Worm (Caenorhabditis elegans) whole organism, L2 larva: ENCODE measurements around the gene rpn-6.2.

ENCODE experiments used
- C34F6.9 ChIP-seq: fragments of 150-350 bp; optimal IDR thresholded peaks from 2 replicates; lab custom pipeline; 2014; ENCODE audit warnings: missing biosample characterization, missing genetic modification characterization
- F13H6.1 ChIP-seq: sonication (generic microtip); optimal IDR thresholded peaks from 2 replicates; lab custom pipeline; 2016; ENCODE audit warnings: missing genetic modification characterization, missing compliant biosample characterization
- R02D3.7 ChIP-seq: fragments of 150-350 bp; optimal IDR thresholded peaks from 2 replicates; lab custom pipeline; 2014; ENCODE audit warnings: missing biosample characterization, missing genetic modification characterization
- Y55F3AM.14 ChIP-seq: fragments of 200-800 bp; sonication (Bioruptor generic); optimal IDR thresholded peaks from 2 replicates; lab custom pipeline; 2018; ENCODE audit warnings: mild to moderate bottlenecking, missing genetic modification characterization, missing compliant biosample characterization
- ZK546.5 ChIP-seq: sonication (generic microtip); optimal IDR thresholded peaks from 2 replicates; lab custom pipeline; 2017; ENCODE audit warnings: missing biosample characterization, missing genetic modification characterization
- aly-2 ChIP-seq: fragments of 150-350 bp; optimal IDR thresholded peaks from 2 replicates; lab custom pipeline; 2014; ENCODE audit warnings: missing biosample characterization, missing genetic modification characterization
- ama-1 ChIP-seq: fragments of 150-350 bp; optimal IDR thresholded peaks from 2 replicates; lab custom pipeline; 2018; ENCODE audit warnings: inconsistent platforms
- blmp-1 ChIP-seq: sonication (generic microtip); optimal IDR thresholded peaks from 2 replicates; lab custom pipeline; 2017; ENCODE audit warnings: missing genetic modification characterization, mild to moderate bottlenecking, missing compliant biosample characterization, antibody characterized with exemption, moderate library complexity; ENCODE audit not compliant: insufficient read depth
- ceh-16 ChIP-seq: fragments of 150-350 bp; optimal IDR thresholded peaks from 2 replicates; lab custom pipeline; 2014; ENCODE audit warnings: missing biosample characterization, missing genetic modification characterization
- ceh-82 ChIP-seq: fragments of 150-350 bp; optimal IDR thresholded peaks from 2 replicates; lab custom pipeline; 2014; ENCODE audit warnings: missing biosample characterization, missing genetic modification characterization
- crh-2 ChIP-seq: sonication (generic microtip); optimal IDR thresholded peaks from 2 replicates; lab custom pipeline; 2017; ENCODE audit warnings: missing biosample characterization, missing genetic modification characterization
- egl-27 ChIP-seq: sonication (generic microtip); optimal IDR thresholded peaks from 3 replicates; lab custom pipeline; 2017; ENCODE audit warnings: missing biosample characterization, missing genetic modification reagents, missing genetic modification characterization
- elt-1 ChIP-seq: fragments of 150-350 bp; optimal IDR thresholded peaks from 2 replicates; lab custom pipeline; 2014; ENCODE audit warnings: missing biosample characterization, missing genetic modification characterization
- fos-1 ChIP-seq: fragments of 150-350 bp; optimal IDR thresholded peaks from 2 replicates; lab custom pipeline; 2014; ENCODE audit warnings: missing biosample characterization, missing genetic modification characterization
- gmeb-1 ChIP-seq: fragments of 150-350 bp; optimal IDR thresholded peaks from 2 replicates; lab custom pipeline; 2014; ENCODE audit warnings: missing biosample characterization, missing genetic modification characterization
- lin-11 ChIP-seq: fragments of 150-350 bp; sonication (generic microtip); optimal IDR thresholded peaks from 2 replicates; lab custom pipeline; 2014; ENCODE audit warnings: missing biosample characterization, missing genetic modification characterization, inconsistent platforms, mixed read lengths
- lin-13 ChIP-seq: fragments of 150-350 bp; optimal IDR thresholded peaks from 2 replicates; lab custom pipeline; 2014; ENCODE audit warnings: missing biosample characterization, missing genetic modification reagents, missing genetic modification characterization
- lin-39 ChIP-seq: fragments of 150-350 bp; optimal IDR thresholded peaks from 2 replicates; lab custom pipeline; 2014; ENCODE audit warnings: missing biosample characterization, missing genetic modification reagents, missing genetic modification characterization
- lsy-2 ChIP-seq, 2 experiments: fragments of 150-350 bp in 1 of 2; sonication (generic microtip) in 1 of 2; optimal IDR thresholded peaks; 2 replicates each; lab custom pipeline; 2014 to 2017; ENCODE audit warnings: missing biosample characterization in 2 of 2, missing genetic modification characterization in 2 of 2
- mab-5 ChIP-seq: fragments of 150-350 bp; optimal IDR thresholded peaks from 2 replicates; lab custom pipeline; 2014; ENCODE audit warnings: missing biosample characterization, missing genetic modification characterization
- mbf-1 ChIP-seq: sonication (generic microtip); optimal IDR thresholded peaks from 2 replicates; lab custom pipeline; 2017; ENCODE audit warnings: missing biosample characterization, missing genetic modification characterization
- mdl-1 ChIP-seq, 2 experiments: fragments of 150-350 bp in 1 of 2; sonication (generic microtip) in 1 of 2; optimal IDR thresholded peaks; 2 replicates each; lab custom pipeline; 2017; ENCODE audit warnings: missing biosample characterization in 2 of 2, missing genetic modification characterization in 2 of 2
- nhr-10 ChIP-seq: sonication (generic microtip); optimal IDR thresholded peaks from 2 replicates; lab custom pipeline; 2017; ENCODE audit warnings: missing biosample characterization, missing genetic modification characterization
- nhr-12 ChIP-seq: fragments of 150-350 bp; optimal IDR thresholded peaks from 2 replicates; lab custom pipeline; 2014; ENCODE audit warnings: missing biosample characterization, missing genetic modification characterization
- nhr-129 ChIP-seq: fragments of 150-350 bp; optimal IDR thresholded peaks from 2 replicates; lab custom pipeline; 2014; ENCODE audit warnings: missing biosample characterization, missing genetic modification characterization
- nhr-21 ChIP-seq: fragments of 150-350 bp; optimal IDR thresholded peaks from 2 replicates; lab custom pipeline; 2014; ENCODE audit warnings: missing biosample characterization, missing genetic modification characterization
- nhr-23 ChIP-seq: fragments of 150-350 bp; optimal IDR thresholded peaks from 2 replicates; lab custom pipeline; 2014; ENCODE audit warnings: missing biosample characterization, missing genetic modification reagents, missing genetic modification characterization
- nhr-237 ChIP-seq: fragments of 150-350 bp; optimal IDR thresholded peaks from 2 replicates; lab custom pipeline; 2014; ENCODE audit warnings: missing biosample characterization, missing genetic modification characterization
- nhr-25 ChIP-seq: fragments of 150-350 bp; sonication (generic microtip); optimal IDR thresholded peaks from 3 replicates; lab custom pipeline; 2014; ENCODE audit warnings: missing biosample characterization, missing genetic modification characterization
- nhr-6 ChIP-seq: fragments of 150-350 bp; optimal IDR thresholded peaks from 2 replicates; lab custom pipeline; 2014; ENCODE audit warnings: missing biosample characterization, missing genetic modification characterization
- nhr-77 ChIP-seq: fragments of 150-350 bp; optimal IDR thresholded peaks from 2 replicates; lab custom pipeline; 2014; ENCODE audit warnings: missing biosample characterization, missing genetic modification characterization
- peb-1 ChIP-seq: fragments of 150-350 bp; optimal IDR thresholded peaks from 2 replicates; lab custom pipeline; 2014; ENCODE audit warnings: missing biosample characterization, missing genetic modification characterization
- sem-4 ChIP-seq: fragments of 150-350 bp; optimal IDR thresholded peaks from 2 replicates; lab custom pipeline; 2014; ENCODE audit warnings: missing biosample characterization, missing genetic modification reagents, missing genetic modification characterization
- sma-3 ChIP-seq: sonication (generic microtip); optimal IDR thresholded peaks from 2 replicates; lab custom pipeline; 2016; ENCODE audit warnings: missing genetic modification reagents, missing genetic modification characterization, missing compliant biosample characterization
- sma-9 ChIP-seq, 2 experiments: fragments of 150-350 bp in 1 of 2; sonication (generic microtip) in 1 of 2; optimal IDR thresholded peaks; 2 replicates each; lab custom pipeline; 2014 to 2016; ENCODE audit warnings: missing genetic modification characterization in 2 of 2, mild to moderate bottlenecking in 1 of 2, missing biosample characterization in 1 of 2, missing compliant biosample characterization in 1 of 2, missing genetic modification reagents in 1 of 2, moderate library complexity in 1 of 2
- unc-39 ChIP-seq: fragments of 150-350 bp; optimal IDR thresholded peaks from 2 replicates; lab custom pipeline; 2014; ENCODE audit warnings: missing biosample characterization, missing genetic modification characterization
- unc-55 ChIP-seq: fragments of 150-350 bp; sonication (generic microtip); optimal IDR thresholded peaks from 3 replicates; lab custom pipeline; 2014; ENCODE audit warnings: missing biosample characterization, missing genetic modification reagents, missing genetic modification characterization
- unc-62 ChIP-seq: fragments of 150-350 bp; optimal IDR thresholded peaks from 2 replicates; lab custom pipeline; 2014; ENCODE audit warnings: missing biosample characterization, missing genetic modification reagents, missing genetic modification characterization
- zag-1 ChIP-seq: fragments of 150-350 bp; optimal IDR thresholded peaks from 2 replicates; lab custom pipeline; 2014; ENCODE audit warnings: missing biosample characterization, missing genetic modification characterization
- ztf-1 ChIP-seq: fragments of 200-800 bp; sonication (Bioruptor generic); conservative IDR thresholded peaks from 2 replicates; pipeline ENCODE4 v1.3.6; 2022; ENCODE audit warnings: missing genetic modification characterization, missing compliant biosample characterization
- ztf-11 ChIP-seq: sonication (generic microtip); optimal IDR thresholded peaks from 2 replicates; lab custom pipeline; 2017; ENCODE audit warnings: missing biosample characterization, missing genetic modification characterization
- ztf-4 ChIP-seq: fragments of 150-350 bp; optimal IDR thresholded peaks from 2 replicates; lab custom pipeline; 2014; ENCODE audit warnings: missing biosample characterization, missing genetic modification characterization

The rpn-6.2 gene

ce11 chrIII:8971255-8972020 lies 30.4 kb downstream of the rpn-6.2 start, which contains the start of the genes eif-3.D and R08D7.4:
eif-3.D (minus strand) TSS chrIII:8971578.
R08D7.4 (plus strand) TSS chrIII:8971892.
- TF ChIP-seq ztf-1 (GFP tag; lab: Robert Waterston, UW) (no peak), aly-2 (tag; lab: Kevin White, UChicago) (no peak), nhr-21 (tag; lab: Kevin White, UChicago) (no peak), mdl-1 (tag; optimal IDR thresholded peaks at IDR 0.05; lab: Kevin White, UChicago) (no peak), F13H6.1 (tag; lab: Kevin White, UChicago) (peak; percentile 48), ztf-11 (tag; lab: Kevin White, UChicago) (no peak), fos-1 (tag; lab: Kevin White, UChicago) (no peak), egl-27 (tag; lab: Kevin White, UChicago) (no peak), elt-1 (no peak), mab-5 (tag; lab: Kevin White, UChicago) (peak; percentile 42), blmp-1 (no peak), nhr-12 (tag; lab: Kevin White, UChicago) (no peak), lin-13 (GFP tag; lab: Kevin White, UChicago) (peak; percentile 23), lin-11 (peak; percentile 13), ztf-4 (tag; lab: Kevin White, UChicago) (no peak), ceh-82 (tag; lab: Kevin White, UChicago) (no peak), zag-1 (tag; lab: Kevin White, UChicago) (no peak), ama-1 (lab: Kevin White, UChicago) (no peak), crh-2 (tag; lab: Kevin White, UChicago) (peak; percentile 59), unc-62 (no peak), lin-39 (no peak), C34F6.9 (tag; lab: Kevin White, UChicago) (peak; percentile 87), nhr-10 (tag; lab: Kevin White, UChicago) (no peak), sma-9 (GFP tag; optimal IDR thresholded peaks at IDR 0.05; lab: Kevin White, UChicago) (peak; percentile 38), sma-9 (tag; optimal IDR thresholded peaks at IDR 0.05; lab: Kevin White, UChicago) (no peak), ZK546.5 (tag; lab: Kevin White, UChicago) (no peak), sem-4 (tag; lab: Kevin White, UChicago) (no peak), nhr-6 (tag; lab: Kevin White, UChicago) (no peak), ceh-16 (tag; lab: Kevin White, UChicago) (no peak), sma-3 (GFP tag; lab: Kevin White, UChicago) (peak; percentile 8), gmeb-1 (tag; lab: Kevin White, UChicago) (peak; percentile 72), nhr-25 (peak; percentile 44), lsy-2 (tag; optimal IDR thresholded peaks at IDR 0.05; lab: Kevin White, UChicago) (peak; percentile 71 to 83), unc-55 (peak; percentile 84), Y55F3AM.14 (GFP tag; lab: Kevin White, UChicago) (no peak), mbf-1 (tag; lab: Kevin White, UChicago) (no peak), peb-1 (no peak), nhr-23 (tag; lab: Kevin White, UChicago) (no peak), unc-39 (tag; lab: Kevin White, UChicago) (no peak), nhr-77 (tag; lab: Kevin White, UChicago) (no peak), nhr-237 (tag; lab: Kevin White, UChicago) (no peak), nhr-129 (tag; lab: Kevin White, UChicago) (peak; percentile 63), R02D3.7 (tag; lab: Kevin White, UChicago) (no peak)
- TF ChIP-seq, all 48 proteins: peak for 13

- no peak for TF ChIP-seq unc-39 (tag; lab: Kevin White, UChicago)
- TF ChIP-seq ceh-16 (tag; lab: Kevin White, UChicago), result no peak
- peak; percentile 14 for TF ChIP-seq unc-55
These were observed 34.2 kb downstream of the rpn-6.2 start, which contains the start of the genes bud-13 and rpap-2 for ce11 chrIII:8967639-8968038. bud-13 (minus strand) TSS chrIII:8967727. rpap-2 (plus strand) TSS chrIII:8967967.
